Worm (Caenorhabditis elegans) whole organism, early embryonic: ENCODE data around the gene lin-25.

Source experiments
- B0310.2 ChIP-seq: sonication (generic microtip); optimal IDR thresholded peaks from 2 replicates; lab custom pipeline; 2016; ENCODE audit warnings: mild to moderate bottlenecking, missing genetic modification characterization, missing compliant biosample characterization
- ama-1 ChIP-seq: fragments of 150-350 bp; optimal IDR thresholded peaks from 2 replicates; lab custom pipeline; 2014
- scrt-1 ChIP-seq: fragments of 200-800 bp; sonication (Bioruptor generic); IDR thresholded peaks from 2 replicates; pipeline ENCODE4 v1.3.6; 2022; ENCODE audit warnings: missing genetic modification characterization, missing compliant biosample characterization

DNA sequence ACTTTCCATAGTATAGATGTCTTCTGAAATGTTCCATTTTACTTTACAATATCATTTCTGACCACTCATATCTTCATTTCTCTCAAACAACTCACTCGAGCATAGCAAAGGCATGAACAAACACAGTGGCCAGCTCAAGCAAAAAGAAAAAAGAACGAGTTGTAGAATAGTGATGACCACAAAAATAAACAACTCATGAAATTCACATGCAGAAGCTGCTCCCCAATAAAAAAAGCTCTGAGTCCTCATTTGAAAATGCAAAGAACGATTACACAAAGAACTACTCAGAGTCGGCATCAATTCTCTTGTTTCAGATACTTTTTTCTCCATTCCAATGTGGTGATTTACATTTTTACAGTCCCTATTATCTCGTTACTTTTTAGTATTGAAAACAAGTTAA, 15.0 kb upstream of the lin-25 start:
- TF ChIP-seq B0310.2 (tag; lab: Kevin White, UChicago) (no peak), ama-1 (lab: Kevin White, UChicago) (no peak), scrt-1 (GFP tag; lab: Robert Waterston, UW) (no peak)
